Worm (Caenorhabditis elegans) whole organism, L3 larva: Measurements from ENCODE around the gene K01F9.2.
A peak's percentile ranks its signal among the peaks of the same experiment; 100 is the strongest.

Source experiments
- R02D3.7 ChIP-seq: fragments of 150-350 bp; optimal IDR thresholded peaks from 2 replicates; lab custom pipeline; 2014; ENCODE audit warnings: missing biosample characterization, missing genetic modification characterization
- ZK546.5 ChIP-seq: sonication (generic microtip); optimal IDR thresholded peaks from 2 replicates; lab custom pipeline; 2017; ENCODE audit warnings: missing biosample characterization, missing genetic modification characterization
- aly-2 ChIP-seq: fragments of 150-350 bp; optimal IDR thresholded peaks from 2 replicates; lab custom pipeline; 2014; ENCODE audit warnings: missing biosample characterization, missing genetic modification characterization
- ceh-82 ChIP-seq: fragments of 150-350 bp; optimal IDR thresholded peaks from 2 replicates; lab custom pipeline; 2014; ENCODE audit warnings: missing biosample characterization, missing genetic modification characterization
- ceh-9 ChIP-seq: sonication (generic microtip); optimal IDR thresholded peaks from 2 replicates; lab custom pipeline; 2018; ENCODE audit warnings: missing biosample characterization, missing genetic modification characterization
- daf-12 ChIP-seq: fragments of 150-350 bp; optimal IDR thresholded peaks from 2 replicates; lab custom pipeline; 2014; ENCODE audit warnings: missing biosample characterization, missing genetic modification reagents, missing genetic modification characterization
- egl-27 ChIP-seq: sonication (generic microtip); optimal IDR thresholded peaks from 4 replicates; lab custom pipeline; 2017; ENCODE audit warnings: missing biosample characterization, missing genetic modification reagents, missing genetic modification characterization
- elt-1 ChIP-seq: fragments of 150-350 bp; optimal IDR thresholded peaks from 2 replicates; lab custom pipeline; 2014; ENCODE audit warnings: missing biosample characterization, missing genetic modification characterization
- elt-2 ChIP-seq: sonication (generic microtip); optimal IDR thresholded peaks from 2 replicates; lab custom pipeline; 2016; ENCODE audit warnings: missing genetic modification reagents, mild to moderate bottlenecking, missing genetic modification characterization, missing compliant biosample characterization
- eor-1 ChIP-seq, 2 experiments: fragments of 150-350 bp; optimal IDR thresholded peaks; 2 replicates each; lab custom pipeline; 2014 to 2018; ENCODE audit warnings: missing biosample characterization in 2 of 2, missing genetic modification characterization in 2 of 2
- fkh-10 ChIP-seq: sonication (generic microtip); optimal IDR thresholded peaks from 2 replicates; lab custom pipeline; 2017; ENCODE audit warnings: missing biosample characterization, missing genetic modification reagents, missing genetic modification characterization
- fkh-2 ChIP-seq: fragments of 150-350 bp; optimal IDR thresholded peaks from 2 replicates; lab custom pipeline; 2014; ENCODE audit warnings: missing biosample characterization, missing genetic modification reagents, missing genetic modification characterization
- fos-1 ChIP-seq: fragments of 150-350 bp; optimal IDR thresholded peaks from 2 replicates; lab custom pipeline; 2014; ENCODE audit warnings: missing biosample characterization, missing genetic modification characterization
- hmg-11 ChIP-seq: sonication (generic microtip); optimal IDR thresholded peaks from 2 replicates; lab custom pipeline; 2016; ENCODE audit warnings: missing genetic modification characterization, missing compliant biosample characterization
- jun-1 ChIP-seq: fragments of 150-350 bp; optimal IDR thresholded peaks from 2 replicates; lab custom pipeline; 2014; ENCODE audit warnings: missing biosample characterization, missing genetic modification reagents, missing genetic modification characterization
- lin-15B ChIP-seq: fragments of 150-350 bp; optimal IDR thresholded peaks from 2 replicates; lab custom pipeline; 2014; ENCODE audit warnings: missing biosample characterization, missing genetic modification characterization
- lin-39 ChIP-seq: fragments of 150-350 bp; optimal IDR thresholded peaks from 2 replicates; lab custom pipeline; 2018; ENCODE audit warnings: missing biosample characterization, missing genetic modification reagents, missing genetic modification characterization
- lsy-12 ChIP-seq: sonication (generic microtip); optimal IDR thresholded peaks from 2 replicates; lab custom pipeline; 2016; ENCODE audit warnings: mild to moderate bottlenecking, missing genetic modification characterization, missing compliant biosample characterization
- mdl-1 ChIP-seq: fragments of 150-350 bp; optimal IDR thresholded peaks from 2 replicates; lab custom pipeline; 2014; ENCODE audit warnings: missing biosample characterization, missing genetic modification characterization
- mml-1 ChIP-seq: fragments of 150-350 bp; sonication (generic microtip); optimal IDR thresholded peaks from 3 replicates; lab custom pipeline; 2014; ENCODE audit warnings: missing biosample characterization, missing genetic modification characterization
- nfya-1 ChIP-seq: sonication (generic microtip); optimal IDR thresholded peaks from 2 replicates; lab custom pipeline; 2017; ENCODE audit warnings: missing genetic modification characterization, mild to moderate bottlenecking, missing compliant biosample characterization, antibody characterized with exemption, moderate library complexity; ENCODE audit not compliant: insufficient read depth
- nhr-23 ChIP-seq: fragments of 150-350 bp; optimal IDR thresholded peaks from 2 replicates; lab custom pipeline; 2014; ENCODE audit warnings: missing biosample characterization, missing genetic modification reagents, missing genetic modification characterization
- nhr-237 ChIP-seq: fragments of 150-350 bp; optimal IDR thresholded peaks from 2 replicates; lab custom pipeline; 2014; ENCODE audit warnings: missing biosample characterization, missing genetic modification characterization
- nhr-43 ChIP-seq: sonication (generic microtip); optimal IDR thresholded peaks from 2 replicates; lab custom pipeline; 2016; ENCODE audit warnings: mild to moderate bottlenecking, missing genetic modification characterization, missing compliant biosample characterization; ENCODE audit not compliant: poor library complexity, severe bottlenecking
- nhr-76 ChIP-seq: fragments of 150-350 bp; sonication (generic microtip); optimal IDR thresholded peaks from 5 replicates; lab custom pipeline; 2014; ENCODE audit warnings: missing biosample characterization, missing genetic modification characterization
- nhr-77 ChIP-seq: fragments of 150-350 bp; optimal IDR thresholded peaks from 2 replicates; lab custom pipeline; 2014; ENCODE audit warnings: missing biosample characterization, missing genetic modification characterization
- pha-4 ChIP-seq: fragments of 150-350 bp; optimal IDR thresholded peaks from 2 replicates; lab custom pipeline; 2014; ENCODE audit warnings: missing biosample characterization, missing genetic modification reagents, missing genetic modification characterization
- pqm-1 ChIP-seq: fragments of 150-350 bp; optimal IDR thresholded peaks from 2 replicates; lab custom pipeline; 2017; ENCODE audit warnings: missing biosample characterization, missing genetic modification characterization, inconsistent platforms
- sea-2 ChIP-seq: fragments of 150-350 bp; sonication (generic microtip); optimal IDR thresholded peaks from 4 replicates; lab custom pipeline; 2014; ENCODE audit warnings: missing biosample characterization, missing genetic modification reagents, missing genetic modification characterization
- skn-1 ChIP-seq: fragments of 150-350 bp; optimal IDR thresholded peaks from 2 replicates; lab custom pipeline; 2014; ENCODE audit warnings: missing biosample characterization, missing genetic modification characterization
- unc-39 ChIP-seq: sonication (generic microtip); optimal IDR thresholded peaks from 4 replicates; lab custom pipeline; 2017; ENCODE audit warnings: missing biosample characterization, missing genetic modification characterization
- ztf-4 ChIP-seq: fragments of 150-350 bp; optimal IDR thresholded peaks from 2 replicates; lab custom pipeline; 2014; ENCODE audit warnings: missing biosample characterization, missing genetic modification characterization

K01F9.2 gene

ce11 chrIII:8887184-8887801 is 10.4 kb upstream of the K01F9.2 start, which contains the start of gene famh-136 (continued):
- TF ChIP-seq nhr-76 (no peak), aly-2 (tag; lab: Kevin White, UChicago) (no peak), jun-1 (peak; percentile 69), mdl-1 (tag; lab: Kevin White, UChicago) (no peak), nhr-237 (no peak), ceh-9 (tag; lab: Kevin White, UChicago) (no peak), hmg-11 (tag; lab: Kevin White, UChicago) (peak; percentile 48), lin-15B (peak; percentile 77), sea-2 (GFP tag; lab: Kevin White, UChicago) (no peak), unc-39 (tag; lab: Kevin White, UChicago) (no peak)

- TF ChIP-seq nhr-76 (no peak), ztf-4 (tag; lab: Kevin White, UChicago) (no peak), eor-1 (tag; optimal IDR thresholded peaks at IDR 0.05; lab: Kevin White, UChicago) (no peak), fkh-2 (no peak), daf-12 (tag; lab: Kevin White, UChicago) (no peak), R02D3.7 (tag; lab: Kevin White, UChicago) (no peak), fos-1 (tag; lab: Kevin White, UChicago) (no peak), lin-39 (peak; percentile 78), hmg-11 (tag; lab: Kevin White, UChicago) (peak; percentile 24), lsy-12 (no peak), mml-1 (tag; lab: Kevin White, UChicago) (no peak), elt-1 (tag; lab: Kevin White, UChicago) (no peak), egl-27 (tag; lab: Kevin White, UChicago) (no peak), pha-4 (peak; percentile 36), skn-1 (no peak), nfya-1 (tag; lab: Kevin White, UChicago) (peak; percentile 45)
- TF ChIP-seq, all 47 proteins: peak for 4
Observed at ce11 chrIII:8886309-8886708, 9.4 kb upstream of the K01F9.2 start.

ce11 chrIII:8885150-8885549 is 8.2 kb upstream of the K01F9.2 start, which contains the start of gene svop-1:
Gene svop-1 (minus strand): TSS chrIII:8885488.
- TF ChIP-seq nhr-23 (tag; lab: Kevin White, UChicago) (no peak), pha-4 (peak; percentile 51), jun-1 (no peak)

DNA sequence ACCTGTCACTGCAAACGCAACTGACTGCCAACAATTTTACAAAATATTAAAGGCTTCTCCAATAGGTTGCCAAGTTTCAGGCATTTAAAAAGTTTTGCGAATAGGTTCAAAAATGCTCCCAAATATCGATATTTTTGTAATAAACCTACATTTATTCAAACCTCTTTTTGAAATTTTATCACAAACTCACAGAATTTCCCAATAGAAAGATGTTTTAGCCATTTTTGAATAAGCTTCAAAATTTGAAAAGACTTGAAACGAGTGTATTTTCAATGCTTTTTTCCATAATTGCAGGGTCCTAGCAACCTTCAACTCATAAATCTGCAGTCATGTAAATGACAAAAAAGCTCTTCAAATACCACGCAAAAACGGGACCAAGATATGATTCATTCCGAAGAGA is 5.4 kb upstream of the K01F9.2 start:
- TF ChIP-seq daf-12 (tag; lab: Kevin White, UChicago) (no peak), aly-2 (tag; lab: Kevin White, UChicago) (no peak), R02D3.7 (tag; lab: Kevin White, UChicago) (no peak), nhr-77 (tag; lab: Kevin White, UChicago) (no peak), ceh-9 (tag; lab: Kevin White, UChicago) (no peak), nhr-237 (no peak), fos-1 (tag; lab: Kevin White, UChicago) (no peak), elt-1 (tag; lab: Kevin White, UChicago) (no peak), ztf-4 (tag; lab: Kevin White, UChicago) (no peak), ceh-82 (tag; lab: Kevin White, UChicago) (no peak), pqm-1 (tag; lab: Kevin White, UChicago) (no peak), nhr-43 (tag; lab: Kevin White, UChicago) (no peak), skn-1 (no peak), lin-15B (no peak), unc-39 (tag; lab: Kevin White, UChicago) (no peak), nhr-23 (tag; lab: Kevin White, UChicago) (no peak), sea-2 (GFP tag; lab: Kevin White, UChicago) (no peak), hmg-11 (tag; lab: Kevin White, UChicago) (no peak), ZK546.5 (tag; lab: Kevin White, UChicago) (no peak)
- TF ChIP-seq, all 47 proteins: peak for 0

DNA sequence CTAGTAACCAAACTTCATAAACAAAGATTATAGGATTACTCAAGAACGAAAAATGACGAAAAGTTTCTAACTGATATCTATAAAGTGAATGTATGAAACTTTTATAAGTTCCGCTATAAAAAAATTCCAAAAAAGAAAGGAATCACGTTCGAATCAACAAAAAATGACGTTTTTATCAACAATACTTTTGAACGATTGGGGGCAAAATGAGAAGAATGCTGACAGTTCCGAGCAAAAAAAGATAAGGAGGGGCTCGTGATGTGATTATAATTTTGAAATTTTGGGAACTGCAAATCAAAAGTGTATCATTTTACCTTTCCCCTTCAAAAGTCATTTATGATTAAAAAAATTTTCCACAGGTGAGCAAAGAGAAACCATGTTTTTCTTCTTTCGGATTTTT is 2.0 kb upstream of the K01F9.2 start:
- peak; percentile 23 for TF ChIP-seq jun-1
- TF ChIP-seq fkh-10 (GFP tag; lab: Kevin White, UChicago) = no peak
- peak; percentile 52 for TF ChIP-seq pha-4
- TF ChIP-seq pqm-1 (tag; lab: Kevin White, UChicago) = peak; percentile 70
- peak; percentile 93 for TF ChIP-seq elt-2 (tag; lab: Kevin White, UChicago)
- no peak for TF ChIP-seq fkh-2
